Worm (Caenorhabditis elegans): ENCODE data around the gene nhr-286.

DNA sequence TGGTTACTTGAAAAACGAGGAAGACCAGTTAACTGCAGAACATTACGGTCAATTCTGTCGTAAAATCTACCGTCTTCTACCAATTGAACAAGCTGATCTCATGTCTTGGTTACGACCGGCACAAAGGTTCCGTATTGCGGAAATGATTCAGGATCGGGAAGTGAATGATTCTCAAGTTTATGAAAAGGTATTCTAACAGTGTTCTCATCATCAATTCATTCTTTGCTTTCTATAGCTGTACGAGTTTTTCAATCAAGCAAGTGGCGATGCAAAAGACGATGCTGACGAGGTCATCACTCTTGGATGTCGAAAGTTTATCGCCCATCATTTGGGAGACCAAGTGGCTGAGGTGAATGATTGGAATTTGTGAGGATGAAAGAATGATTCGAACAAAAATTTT is 4.1 kb downstream of the nhr-286 start:
- no peak for TF ChIP-seq ama-1 (optimal IDR thresholded peaks at IDR 0.05)
- TF ChIP-seq snpc-4 (tag; optimal IDR thresholded peaks at IDR 0.05) = no peak
- no peak for TF ChIP-seq ceh-16 (tag; optimal IDR thresholded peaks at IDR 0.05)
- no peak for TF ChIP-seq nhr-25 (tag; optimal IDR thresholded peaks at IDR 0.05)
- no peak for TF ChIP-seq ztf-4 (tag; optimal IDR thresholded peaks at IDR 0.05)
- TF ChIP-seq nhr-129 (tag; optimal IDR thresholded peaks at IDR 0.05) = no peak
- TF ChIP-seq unc-55 (GFP tag; optimal IDR thresholded peaks at IDR 0.05) = no peak

Measured in whole organism, L2 larva.